Worm (Caenorhabditis elegans): ENCODE data around the gene srb-13.

DNA sequence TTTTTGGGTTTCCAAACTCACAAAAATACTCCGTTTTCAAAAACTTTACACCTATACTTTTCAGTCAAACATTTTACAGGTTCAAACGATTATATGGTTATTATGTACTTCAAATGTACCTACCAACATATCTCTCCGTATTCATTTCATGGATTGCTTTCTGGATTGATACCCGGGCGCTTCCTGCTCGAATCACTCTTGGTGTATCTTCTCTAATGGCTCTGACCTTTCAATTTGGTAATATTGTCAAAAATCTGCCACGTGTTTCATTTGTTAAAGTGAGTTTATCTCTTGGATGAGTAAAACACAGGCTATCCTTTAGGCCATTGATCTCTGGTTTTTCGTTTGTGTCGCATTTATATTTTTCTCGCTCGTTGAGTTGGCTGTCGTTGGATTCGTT is 25.6 kb downstream of the srb-13 start:
- TF ChIP-seq ztf-23 (GFP tag; IDR thresholded peaks at IDR 0.05): no peak
- no peak for TF ChIP-seq med-1 (GFP tag; optimal IDR thresholded peaks at IDR 0.05; ENCODE audit: insufficient read depth)
- TF ChIP-seq klf-2 (GFP tag; conservative IDR thresholded peaks at IDR 0.05): no peak
- TF ChIP-seq ref-1 (GFP tag; conservative IDR thresholded peaks at IDR 0.05): no peak
- TF ChIP-seq cog-1 (tag; optimal IDR thresholded peaks at IDR 0.05): no peak
- no peak for TF ChIP-seq T22C8.4 (GFP tag; IDR thresholded peaks at IDR 0.05)
- no peak for TF ChIP-seq flt-1 (GFP tag; IDR thresholded peaks at IDR 0.05)
- TF ChIP-seq tab-1 (GFP tag; IDR thresholded peaks at IDR 0.05): no peak
- TF ChIP-seq ztf-29 (GFP tag; IDR thresholded peaks at IDR 0.05): no peak
